Worm (Caenorhabditis elegans): Measurements from ENCODE around the gene enri-1.

- TF ChIP-seq fkh-6 (tag; optimal IDR thresholded peaks at IDR 0.05) (no peak), ceh-18 (tag; optimal IDR thresholded peaks at IDR 0.05) (no peak), ceh-14 (tag; optimal IDR thresholded peaks at IDR 0.05) (no peak), ceh-48 (tag; optimal IDR thresholded peaks at IDR 0.05) (no peak), dve-1 (tag; optimal IDR thresholded peaks at IDR 0.05) (no peak), fkh-10 (GFP tag; optimal IDR thresholded peaks at IDR 0.05) (no peak), ztf-16 (tag; optimal IDR thresholded peaks at IDR 0.05) (no peak), rnt-1 (tag; optimal IDR thresholded peaks at IDR 0.05) (no peak), unc-86 (tag; optimal IDR thresholded peaks at IDR 0.05) (no peak), nhr-11 (tag; optimal IDR thresholded peaks at IDR 0.05) (no peak), sdc-2 (tag; optimal IDR thresholded peaks at IDR 0.05) (no peak), ama-1 (optimal IDR thresholded peaks at IDR 0.05) (no peak)
These were observed 28.7 kb downstream of the enri-1 start, which contains the start of the genes trim-21 and B0281.1 for ce11 chrII:2312747-2313146.

Data from whole organism, late embryonic.